Worm (Caenorhabditis elegans) whole organism, midembryonic: Measurements from ENCODE around the gene nhr-184.

Source experiments
- cog-1 ChIP-seq: sonication (generic microtip); optimal IDR thresholded peaks from 2 replicates; lab custom pipeline; 2016; ENCODE audit warnings: missing genetic modification characterization, missing compliant biosample characterization
- flt-1 ChIP-seq: fragments of 200-800 bp; sonication (Bioruptor generic); IDR thresholded peaks from 2 replicates; pipeline ENCODE4 v1.3.6; 2022; ENCODE audit warnings: missing genetic modification characterization, missing compliant biosample characterization
- tab-1 ChIP-seq: fragments of 200-800 bp; sonication (Bioruptor generic); IDR thresholded peaks from 2 replicates; pipeline ENCODE4 v1.3.6; 2022; ENCODE audit warnings: missing genetic modification characterization, missing compliant biosample characterization
- ztf-29 ChIP-seq: fragments of 200-800 bp; sonication (Bioruptor generic); IDR thresholded peaks from 2 replicates; pipeline ENCODE4 v1.3.6; 2022; ENCODE audit warnings: missing genetic modification reagents, missing genetic modification characterization, missing compliant biosample characterization

- TF ChIP-seq ztf-29 (GFP tag; lab: Robert Waterston, UW): no peak
- no peak for TF ChIP-seq flt-1 (GFP tag; lab: Robert Waterston, UW)
- no peak for TF ChIP-seq cog-1 (tag; lab: Kevin White, UChicago)
- TF ChIP-seq tab-1 (GFP tag; lab: Robert Waterston, UW): no peak
These were observed 14.5 kb upstream of the nhr-184 start, which contains the start of gene nhr-126 for ce11 chrV:2228781-2229180.
